Worm (Caenorhabditis elegans): ENCODE results near the gene lron-7.

The lron-7 gene

ce11 chrX:7323604-7324003 lies 31.7 kb downstream of the lron-7 start (continued):
- TF ChIP-seq cebp-1 (GFP tag; IDR thresholded peaks at IDR 0.05) (no peak), cebp-1 (tag; optimal IDR thresholded peaks at IDR 0.05) (peak; percentile 59), snpc-1.1 (tag; optimal IDR thresholded peaks at IDR 0.05; ENCODE audit: insufficient read depth) (peak; percentile 82), C06A6.2 (GFP tag; conservative IDR thresholded peaks at IDR 0.05) (no peak), F37B4.10 (GFP tag; IDR thresholded peaks at IDR 0.05) (no peak), xnd-1 (tag; optimal IDR thresholded peaks at IDR 0.05) (no peak), rec-8 (tag; optimal IDR thresholded peaks at IDR 0.05) (peak; percentile 8 to 79), nfya-1 (tag; optimal IDR thresholded peaks at IDR 0.05; ENCODE audit: borderline replicate concordance, insufficient read depth) (no peak), mel-28 (tag; optimal IDR thresholded peaks at IDR 0.05; ENCODE audit: borderline replicate concordance) (no peak), T07F8.4 (tag; optimal IDR thresholded peaks at IDR 0.05) (peak; percentile 4), attf-5 (GFP tag; optimal IDR thresholded peaks at IDR 0.05) (peak; percentile 44), athp-1 (tag; optimal IDR thresholded peaks at IDR 0.05) (peak; percentile 60), egl-44 (GFP tag; IDR thresholded peaks at IDR 0.05) (peak; percentile 75), ztf-18 (tag; optimal IDR thresholded peaks at IDR 0.05) (peak; percentile 61), ztf-25 (GFP tag; IDR thresholded peaks at IDR 0.05) (peak; percentile 71; the same call in 1 of the 2 replicates), efl-1 (GFP tag; optimal IDR thresholded peaks at IDR 0.05) (no peak), C17E4.6 (GFP tag; IDR thresholded peaks at IDR 0.05) (no peak), ztf-28 (GFP tag; IDR thresholded peaks at IDR 0.05) (no peak), ztf-26 (tag; optimal IDR thresholded peaks at IDR 0.05) (peak; percentile 50), madf-10 (tag; optimal IDR thresholded peaks at IDR 0.05) (peak; percentile 50), dpl-1 (GFP tag; optimal IDR thresholded peaks at IDR 0.05) (no peak), die-1 (tag; optimal IDR thresholded peaks at IDR 0.05) (peak; percentile 82), Y53G8AR.9 (GFP tag; conservative IDR thresholded peaks at IDR 0.05) (no peak), F39B2.1 (GFP tag; IDR thresholded peaks at IDR 0.05) (no peak), pha-4 (tag; optimal IDR thresholded peaks at IDR 0.05) (no peak), F33H1.4 (GFP tag; IDR thresholded peaks at IDR 0.05) (no peak), nhr-120 (GFP tag; IDR thresholded peaks at IDR 0.05) (no peak), mes-4 (tag; optimal IDR thresholded peaks at IDR 0.05) (no peak), dpff-1 (tag; optimal IDR thresholded peaks at IDR 0.05) (no peak), lin-54 (GFP tag; optimal IDR thresholded peaks at IDR 0.05) (no peak), hmg-1.2 (GFP tag; IDR thresholded peaks at IDR 0.05) (peak; percentile 71), ets-4 (GFP tag; optimal IDR thresholded peaks at IDR 0.05) (peak; percentile 18), bed-1 (GFP tag; IDR thresholded peaks at IDR 0.05) (0 out of 2 replicates have a peak, but pooled peaks have one; percentile 69), sptf-2 (GFP tag; optimal IDR thresholded peaks at IDR 0.05) (peak; percentile 36), fkh-3 (tag; optimal IDR thresholded peaks at IDR 0.05) (peak; percentile 14), snpc-4 (GFP tag; optimal IDR thresholded peaks at IDR 0.05) (peak; percentile 77), snpc-4 (tag; optimal IDR thresholded peaks at IDR 0.05) (peak in 3 of 4 experiments; percentile 62 to 80 (median 79)), ztf-6 (GFP tag; IDR thresholded peaks at IDR 0.05) (no peak), zfh-2 (GFP tag; conservative IDR thresholded peaks at IDR 0.05) (no peak), madf-6 (GFP tag; IDR thresholded peaks at IDR 0.05) (peak; percentile 39; the same call in 1 of the 2 replicates), F57C9.4 (tag; optimal IDR thresholded peaks at IDR 0.05) (no peak), atf-7 (tag; optimal IDR thresholded peaks at IDR 0.05) (peak; percentile 40), hlh-12 (tag; optimal IDR thresholded peaks at IDR 0.05) (no peak), him-1 (tag; optimal IDR thresholded peaks at IDR 0.05) (peak; percentile 80), egrh-3 (GFP tag; IDR thresholded peaks at IDR 0.05) (no peak), nhr-27 (tag; optimal IDR thresholded peaks at IDR 0.05) (no peak), ceh-100 (GFP tag; IDR thresholded peaks at IDR 0.05) (no peak), ZK185.1 (tag; optimal IDR thresholded peaks at IDR 0.05; ENCODE audit: poor library complexity, severe bottlenecking) (peak; percentile 32), K12H6.12 (tag; optimal IDR thresholded peaks at IDR 0.05) (peak; percentile 0), unc-130 (GFP tag; optimal IDR thresholded peaks at IDR 0.05) (no peak)
